Worm (Caenorhabditis elegans) whole organism, L4/young adult: Measurements from ENCODE around the gene emc-1.

ENCODE experiments used
- W03F9.2 ChIP-seq: fragments of 150-350 bp; optimal IDR thresholded peaks from 2 replicates; lab custom pipeline; 2014; ENCODE audit warnings: missing biosample characterization, missing genetic modification characterization
- dao-5 ChIP-seq: sonication (generic microtip); optimal IDR thresholded peaks from 2 replicates; lab custom pipeline; 2016; ENCODE audit warnings: missing genotype, missing genetic modification characterization, moderate library complexity, missing compliant biosample characterization
- him-1 ChIP-seq: sonication (generic microtip); optimal IDR thresholded peaks from 2 replicates; lab custom pipeline; 2016; ENCODE audit warnings: missing genotype, missing genetic modification reagents, missing genetic modification characterization, missing compliant biosample characterization

ce11 chrII:1500959-1501358 is 829 bp upstream of the emc-1 start:
- TF ChIP-seq W03F9.2 (no peak), him-1 (tag; lab: Kevin White, UChicago) (no peak), dao-5 (tag; lab: Kevin White, UChicago) (no peak)
